Fruit fly (Drosophila melanogaster) whole organism, embryonic: ENCODE measurements around the gene CG45428.

Experiments used
- Bgb ChIP-seq: fragments of 200-800 bp; sonication (Bioruptor generic); IDR thresholded peaks from 2 replicates; pipeline ENCODE4 v1.3.6; 2022; ENCODE audit warnings: missing biosample characterization, missing genetic modification characterization; ENCODE audit not compliant: partially characterized antibody
- CG11723 ChIP-seq: fragments of 200-800 bp; sonication (Bioruptor generic); optimal IDR thresholded peaks from 2 replicates; lab custom pipeline; 2017; ENCODE audit warnings: missing biosample characterization, mild to moderate bottlenecking, missing genetic modification characterization
- CG1602 ChIP-seq: fragments of 200-800 bp; sonication (Bioruptor generic); optimal IDR thresholded peaks from 3 replicates; lab custom pipeline; 2016; ENCODE audit warnings: missing biosample characterization, missing genetic modification characterization
- CG16863 ChIP-seq: fragments of 200-800 bp; sonication (Bioruptor generic); optimal IDR thresholded peaks from 3 replicates; lab custom pipeline; 2016; ENCODE audit warnings: missing biosample characterization, missing genetic modification characterization
- Pdp1 ChIP-seq, 2 experiments: fragments of 200-800 bp; sonication (Bioruptor generic); optimal IDR thresholded peaks; 3 replicates each; lab custom pipeline; 2016; ENCODE audit warnings: missing biosample characterization in 2 of 2, missing genetic modification characterization in 2 of 2, mild to moderate bottlenecking in 1 of 2, moderate library complexity in 1 of 2
- fru ChIP-seq: fragments of >200 bp; optimal IDR thresholded peaks from 2 replicates; lab custom pipeline; 2017
- h ChIP-seq: fragments of >200 bp; optimal IDR thresholded peaks from 2 replicates; lab custom pipeline; 2017

- TF ChIP-seq fru (lab: Kevin White, UChicago) (no peak), CG11723 (GFP tag; lab: Kevin White, UChicago) (no peak), Bgb (GFP tag; lab: Robert Waterston, UW) (no peak), Pdp1 (GFP tag; optimal IDR thresholded peaks at IDR 0.05; lab: Kevin White, UChicago) (no peak), h (lab: Kevin White, UChicago) (no peak), CG16863 (no peak), CG1602 (GFP tag; lab: Kevin White, UChicago) (no peak)
These were observed 47.6 kb upstream of the CG45428 start for dm6 chr3L:22884481-22884880.
